Fruit fly (Drosophila melanogaster) whole organism, pupa: ENCODE data around the gene Jon74E.

Experiments
- CG14655 ChIP-seq: fragments of 200-800 bp; sonication (Bioruptor generic); optimal IDR thresholded peaks from 3 replicates; lab custom pipeline; 2017; ENCODE audit warnings: mild to moderate bottlenecking, missing biosample characterization, missing genetic modification reagents, missing genetic modification characterization
- CG15710 ChIP-seq: fragments of 200-800 bp; sonication (Bioruptor generic); optimal IDR thresholded peaks from 2 replicates; lab custom pipeline; 2018; ENCODE audit warnings: missing biosample characterization, mild to moderate bottlenecking, missing genetic modification characterization, moderate library complexity
- CG17806 ChIP-seq: fragments of 200-800 bp; sonication (Bioruptor generic); optimal IDR thresholded peaks from 2 replicates; lab custom pipeline; 2018; ENCODE audit warnings: missing biosample characterization, mild to moderate bottlenecking, missing genetic modification characterization, moderate library complexity
- CG9948 ChIP-seq: fragments of 200-800 bp; sonication (Bioruptor generic); optimal IDR thresholded peaks from 2 replicates; lab custom pipeline; 2018; ENCODE audit warnings: missing biosample characterization, mild to moderate bottlenecking, missing genetic modification characterization, moderate library complexity
- Ets98B ChIP-seq: fragments of 200-800 bp; sonication (Bioruptor generic); IDR thresholded peaks from 2 replicates; pipeline ENCODE4 v1.3.6; 2022; ENCODE audit warnings: missing biosample characterization, missing genetic modification characterization
- Pif1B ChIP-seq: fragments of 200-800 bp; sonication (Bioruptor generic); optimal IDR thresholded peaks from 3 replicates; lab custom pipeline; 2016; ENCODE audit warnings: missing biosample characterization, missing genetic modification characterization
- fd96Ca ChIP-seq: fragments of 200-800 bp; sonication (Bioruptor generic); IDR thresholded peaks from 3 replicates; pipeline ENCODE4 v1.3.6; 2022; ENCODE audit warnings: missing biosample characterization, missing genetic modification characterization

dm6 chr3L:17572090-17572489, 23.2 kb upstream of the Jon74E start:
- TF ChIP-seq CG15710 (no peak), fd96Ca (GFP tag; lab: Robert Waterston, UW) (peak; percentile 73), Pif1B (GFP tag; lab: Kevin White, UChicago) (no peak), Ets98B (peak; percentile 72; the same call in 1 of the 2 replicates), CG9948 (tag; lab: Kevin White, UChicago) (no peak), CG17806 (no peak), CG14655 (GFP tag; lab: Kevin White, UChicago) (peak; percentile 19)
